ENCODE assay signal across 4 worm cellular contexts in the genomic region with DNA sequence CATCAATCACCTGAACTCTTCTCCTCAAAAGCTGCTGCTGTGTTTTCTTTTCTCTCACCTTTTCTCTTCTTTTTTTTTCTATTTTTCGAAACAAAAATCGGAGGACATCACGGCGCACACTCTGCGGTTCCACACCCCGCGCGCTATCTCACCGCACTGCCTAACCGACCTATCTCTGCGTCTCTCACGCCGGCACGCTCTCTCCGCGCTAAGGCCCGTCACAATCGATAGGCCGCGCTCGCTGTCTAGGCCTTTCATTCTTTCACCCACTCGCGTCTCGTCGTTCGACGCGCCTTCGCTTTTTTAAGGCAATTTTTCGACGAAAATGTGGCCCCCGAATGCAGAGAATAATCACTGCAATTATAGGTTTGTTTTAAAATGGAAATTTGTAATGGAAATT.
TF ChIP-seq lines count a peak whose summit lies in the region.

A gene (plus strand): TSS at position 34 of the 400 bp plus-strand sequence.

TF ChIP-seq in whole organism, L2 larva, 48 proteins besides CTCF, POLR2A, EP300 and RAD21 (continues in another document):
- TF ChIP-seq nhr-23 (tag; optimal IDR thresholded peaks at IDR 0.05; lab: Kevin White, UChicago) = no peak
- TF ChIP-seq alr-1 (tag; optimal IDR thresholded peaks at IDR 0.05; lab: Kevin White, UChicago) = no peak
- no peak for TF ChIP-seq Y55F3AM.14 (GFP tag; optimal IDR thresholded peaks at IDR 0.05; lab: Kevin White, UChicago)
- no peak for TF ChIP-seq nhr-6 (tag; optimal IDR thresholded peaks at IDR 0.05; lab: Kevin White, UChicago)
- peak; percentile 51 to 77 for TF ChIP-seq lsy-2 (tag; optimal IDR thresholded peaks at IDR 0.05; lab: Kevin White, UChicago)
- TF ChIP-seq ztf-4 (tag; optimal IDR thresholded peaks at IDR 0.05; lab: Kevin White, UChicago) = no peak
- no peak for TF ChIP-seq zag-1 (tag; optimal IDR thresholded peaks at IDR 0.05; lab: Kevin White, UChicago)
- no peak for TF ChIP-seq dmd-4 (tag; optimal IDR thresholded peaks at IDR 0.05; lab: Kevin White, UChicago)
- TF ChIP-seq nhr-129 (tag; optimal IDR thresholded peaks at IDR 0.05; lab: Kevin White, UChicago) = peak; percentile 32
- no peak for TF ChIP-seq skn-1 (tag; optimal IDR thresholded peaks at IDR 0.05; lab: Kevin White, UChicago)
- TF ChIP-seq ama-1 (optimal IDR thresholded peaks at IDR 0.05; lab: Kevin White, UChicago) = no peak
- no peak for TF ChIP-seq aly-2 (tag; optimal IDR thresholded peaks at IDR 0.05; lab: Kevin White, UChicago)
- peak; percentile 58 for TF ChIP-seq nhr-21 (tag; optimal IDR thresholded peaks at IDR 0.05; lab: Kevin White, UChicago)
- no peak for TF ChIP-seq ztf-11 (tag; optimal IDR thresholded peaks at IDR 0.05; lab: Kevin White, UChicago)
- no peak for TF ChIP-seq ceh-82 (tag; optimal IDR thresholded peaks at IDR 0.05; lab: Kevin White, UChicago)
- peak; percentile 54 for TF ChIP-seq nhr-25 (tag; optimal IDR thresholded peaks at IDR 0.05; lab: Kevin White, UChicago)
- peak; percentile 21 for TF ChIP-seq fos-1 (tag; optimal IDR thresholded peaks at IDR 0.05; lab: Kevin White, UChicago)
- TF ChIP-seq ZK546.5 (tag; optimal IDR thresholded peaks at IDR 0.05; lab: Kevin White, UChicago) = no peak
- no peak for TF ChIP-seq unc-62 (GFP tag; optimal IDR thresholded peaks at IDR 0.05; lab: Kevin White, UChicago)
- no peak for TF ChIP-seq lin-39 (tag; optimal IDR thresholded peaks at IDR 0.05; lab: Kevin White, UChicago)
- TF ChIP-seq crh-2 (tag; optimal IDR thresholded peaks at IDR 0.05; lab: Kevin White, UChicago) = peak; percentile 13
- TF ChIP-seq unc-39 (tag; optimal IDR thresholded peaks at IDR 0.05; lab: Kevin White, UChicago) = no peak
- TF ChIP-seq lin-13 (GFP tag; optimal IDR thresholded peaks at IDR 0.05; lab: Kevin White, UChicago) = peak; percentile 44

TF ChIP-seq in whole organism, L4 larva, 104 proteins besides CTCF, POLR2A, EP300 and RAD21 (continues in another document):
- no peak for TF ChIP-seq unc-39 (tag; optimal IDR thresholded peaks at IDR 0.05; lab: Kevin White, UChicago)
- TF ChIP-seq lin-29 (GFP tag; IDR thresholded peaks at IDR 0.05; lab: Robert Waterston, UW) = peak; percentile 71; the same call in 1 of the 2 replicates
- no peak for TF ChIP-seq lin-15B (tag; optimal IDR thresholded peaks at IDR 0.05; lab: Kevin White, UChicago)
- TF ChIP-seq vab-7 (GFP tag; IDR thresholded peaks at IDR 0.05; lab: Robert Waterston, UW) = 0 out of 2 replicates have a peak, but pooled peaks have one; percentile 29
- TF ChIP-seq mxl-3 (GFP tag; optimal IDR thresholded peaks at IDR 0.05; lab: Kevin White, UChicago) = peak; percentile 81
- 0 out of 2 replicates have a peak, but pooled peaks have one; percentile 10 for TF ChIP-seq F44E2.7 (GFP tag; IDR thresholded peaks at IDR 0.05; lab: Robert Waterston, UW)
- no peak for TF ChIP-seq lim-7 (GFP tag; IDR thresholded peaks at IDR 0.05; lab: Robert Waterston, UW)
- peak; percentile 71 for TF ChIP-seq rbr-2 (tag; optimal IDR thresholded peaks at IDR 0.05; lab: Kevin White, UChicago)
- TF ChIP-seq egl-27 (tag; optimal IDR thresholded peaks at IDR 0.05; lab: Kevin White, UChicago) = no peak
- TF ChIP-seq sdz-12 (GFP tag; optimal IDR thresholded peaks at IDR 0.05; lab: Kevin White, UChicago) = no peak
- TF ChIP-seq tag-97 (GFP tag; IDR thresholded peaks at IDR 0.05; lab: Robert Waterston, UW) = no peak
- peak; percentile 97 for TF ChIP-seq spr-1 (tag; optimal IDR thresholded peaks at IDR 0.05; lab: Kevin White, UChicago)
- TF ChIP-seq pha-4 (GFP tag; IDR thresholded peaks at IDR 0.05; lab: Robert Waterston, UW) = no peak
- no peak for TF ChIP-seq pha-4 (tag; optimal IDR thresholded peaks at IDR 0.05; lab: Kevin White, UChicago)
- TF ChIP-seq Y75B8A.6 (GFP tag; IDR thresholded peaks at IDR 0.05; lab: Robert Waterston, UW) = no peak
- TF ChIP-seq mxl-2 (GFP tag; conservative IDR thresholded peaks at IDR 0.05; lab: Robert Waterston, UW) = no peak
- TF ChIP-seq F49E8.2 (tag; optimal IDR thresholded peaks at IDR 0.05; lab: Kevin White, UChicago; ENCODE audit: borderline replicate concordance) = no peak
- no peak for TF ChIP-seq madf-5 (GFP tag; IDR thresholded peaks at IDR 0.05; lab: Robert Waterston, UW)
- TF ChIP-seq attf-4 (tag; optimal IDR thresholded peaks at IDR 0.05; lab: Kevin White, UChicago) = no peak
- TF ChIP-seq dmd-8 (GFP tag; IDR thresholded peaks at IDR 0.05; lab: Robert Waterston, UW) = no peak
- TF ChIP-seq jun-1 (tag; optimal IDR thresholded peaks at IDR 0.05; lab: Kevin White, UChicago) = no peak
- peak in 1 of 2 experiments; percentile 55 for TF ChIP-seq hif-1 (tag; optimal IDR thresholded peaks at IDR 0.05; lab: Kevin White, UChicago)
- TF ChIP-seq zag-1 (tag; optimal IDR thresholded peaks at IDR 0.05; lab: Kevin White, UChicago) = no peak

TF ChIP-seq in whole organism, late embryonic, 69 proteins besides CTCF, POLR2A, EP300 and RAD21 (continues in another document):
- no peak for TF ChIP-seq T23F11.4 (GFP tag; optimal IDR thresholded peaks at IDR 0.05; lab: Kevin White, UChicago)
- TF ChIP-seq ahr-1 (tag; optimal IDR thresholded peaks at IDR 0.05; lab: Kevin White, UChicago) = no peak
- TF ChIP-seq zip-5 (tag; optimal IDR thresholded peaks at IDR 0.05; lab: Kevin White, UChicago) = no peak
- no peak for TF ChIP-seq sdc-2 (tag; optimal IDR thresholded peaks at IDR 0.05; lab: Kevin White, UChicago)
- no peak for TF ChIP-seq dmd-4 (tag; optimal IDR thresholded peaks at IDR 0.05; lab: Kevin White, UChicago; ENCODE audit: borderline replicate concordance)
- TF ChIP-seq unc-3 (GFP tag; conservative IDR thresholded peaks at IDR 0.05; lab: Robert Waterston, UW) = no peak
- TF ChIP-seq unc-3 (tag; optimal IDR thresholded peaks at IDR 0.05; lab: Kevin White, UChicago) = no peak
- no peak for TF ChIP-seq ceh-14 (tag; optimal IDR thresholded peaks at IDR 0.05; lab: Kevin White, UChicago)
- TF ChIP-seq pha-4 (tag; optimal IDR thresholded peaks at IDR 0.05; lab: Kevin White, UChicago) = no peak
- peak; percentile 72 for TF ChIP-seq ceh-31 (tag; optimal IDR thresholded peaks at IDR 0.05; lab: Kevin White, UChicago)
- TF ChIP-seq tbx-2 (tag; optimal IDR thresholded peaks at IDR 0.05; lab: Kevin White, UChicago) = peak; percentile 15
- no peak for TF ChIP-seq ceh-24 (tag; optimal IDR thresholded peaks at IDR 0.05; lab: Kevin White, UChicago)
- TF ChIP-seq hlh-15 (tag; optimal IDR thresholded peaks at IDR 0.05; lab: Kevin White, UChicago) = no peak
- no peak for TF ChIP-seq C08G9.2 (tag; optimal IDR thresholded peaks at IDR 0.05; lab: Kevin White, UChicago)
- TF ChIP-seq K02D7.2 (tag; optimal IDR thresholded peaks at IDR 0.05; lab: Kevin White, UChicago) = no peak
- peak; percentile 14 for TF ChIP-seq ref-2 (tag; optimal IDR thresholded peaks at IDR 0.05; lab: Kevin White, UChicago)
- no peak for TF ChIP-seq che-1 (tag; optimal IDR thresholded peaks at IDR 0.05; lab: Kevin White, UChicago)
- TF ChIP-seq dve-1 (tag; optimal IDR thresholded peaks at IDR 0.05; lab: Kevin White, UChicago) = no peak
- TF ChIP-seq fax-1 (tag; optimal IDR thresholded peaks at IDR 0.05; lab: Kevin White, UChicago) = no peak
- no peak for TF ChIP-seq hlh-13 (GFP tag; optimal IDR thresholded peaks at IDR 0.05; lab: Kevin White, UChicago)
- TF ChIP-seq ceh-18 (tag; optimal IDR thresholded peaks at IDR 0.05; lab: Kevin White, UChicago) = peak; percentile 65
- no peak for TF ChIP-seq pag-3 (tag; optimal IDR thresholded peaks at IDR 0.05; lab: Kevin White, UChicago; ENCODE audit: borderline replicate concordance)
- no peak for TF ChIP-seq Y22D7AL.16 (tag; optimal IDR thresholded peaks at IDR 0.05; lab: Kevin White, UChicago)
- TF ChIP-seq unc-55 (GFP tag; optimal IDR thresholded peaks at IDR 0.05; lab: Kevin White, UChicago) = peak; percentile 73
- no peak for TF ChIP-seq pros-1 (tag; optimal IDR thresholded peaks at IDR 0.05; lab: Kevin White, UChicago)

TF ChIP-seq in whole organism, mixed stage, embryonic, 35 proteins besides CTCF, POLR2A, EP300 and RAD21 (continues in another document):
- peak; percentile 62 for TF ChIP-seq unc-120 (tag; optimal IDR thresholded peaks at IDR 0.05; lab: Kevin White, UChicago; ENCODE audit: poor library complexity, severe bottlenecking)
- TF ChIP-seq M03D4.4 (tag; optimal IDR thresholded peaks at IDR 0.05; lab: Kevin White, UChicago) = no peak
- TF ChIP-seq lin-13 (tag; optimal IDR thresholded peaks at IDR 0.05; lab: Kevin White, UChicago) = no peak
- no peak for TF ChIP-seq ceh-43 (GFP tag; optimal IDR thresholded peaks at IDR 0.05; lab: Kevin White, UChicago)
- no peak for TF ChIP-seq ham-2 (GFP tag; optimal IDR thresholded peaks at IDR 0.05; lab: Kevin White, UChicago)
- no peak for TF ChIP-seq tbx-8 (GFP tag; optimal IDR thresholded peaks at IDR 0.05; lab: Kevin White, UChicago)
- TF ChIP-seq sem-2 (GFP tag; optimal IDR thresholded peaks at IDR 0.05; lab: Kevin White, UChicago) = no peak
- no peak for TF ChIP-seq zip-8 (tag; optimal IDR thresholded peaks at IDR 0.05; lab: Kevin White, UChicago)
- TF ChIP-seq mep-1 (tag; optimal IDR thresholded peaks at IDR 0.05; lab: Kevin White, UChicago) = peak; percentile 24
- TF ChIP-seq lsy-2 (tag; optimal IDR thresholded peaks at IDR 0.05; lab: Kevin White, UChicago) = peak; percentile 21
- TF ChIP-seq elt-1 (tag; optimal IDR thresholded peaks at IDR 0.05; lab: Kevin White, UChicago; ENCODE audit: borderline replicate concordance, insufficient read depth) = no peak
- TF ChIP-seq nhr-28 (tag; optimal IDR thresholded peaks at IDR 0.05; lab: Kevin White, UChicago) = no peak
- TF ChIP-seq ztf-11 (tag; optimal IDR thresholded peaks at IDR 0.05; lab: Kevin White, UChicago) = no peak
- peak; percentile 24 for TF ChIP-seq nhr-237 (tag; optimal IDR thresholded peaks at IDR 0.05; lab: Kevin White, UChicago)
- no peak for TF ChIP-seq unc-39 (tag; optimal IDR thresholded peaks at IDR 0.05; lab: Kevin White, UChicago)
- no peak for TF ChIP-seq flh-1 (GFP tag; optimal IDR thresholded peaks at IDR 0.05; lab: Kevin White, UChicago)
- TF ChIP-seq drap-1 (GFP tag; optimal IDR thresholded peaks at IDR 0.05; lab: Kevin White, UChicago) = no peak
- no peak for TF ChIP-seq nhr-12 (tag; optimal IDR thresholded peaks at IDR 0.05; lab: Kevin White, UChicago)
- TF ChIP-seq nhr-76 (tag; optimal IDR thresholded peaks at IDR 0.05; lab: Kevin White, UChicago) = no peak
- no peak for TF ChIP-seq snpc-4 (tag; optimal IDR thresholded peaks at IDR 0.05; lab: Kevin White, UChicago)
- peak; percentile 60 for TF ChIP-seq pha-4 (tag; optimal IDR thresholded peaks at IDR 0.05; lab: Kevin White, UChicago)
- no peak for TF ChIP-seq lin-32 (GFP tag; optimal IDR thresholded peaks at IDR 0.05; lab: Kevin White, UChicago)
- TF ChIP-seq hlh-1 (tag; optimal IDR thresholded peaks at IDR 0.05; lab: Kevin White, UChicago) = no peak
- TF ChIP-seq unc-62 (GFP tag; optimal IDR thresholded peaks at IDR 0.05; lab: Kevin White, UChicago) = peak; percentile 34
- TF ChIP-seq elt-3 (tag; optimal IDR thresholded peaks at IDR 0.05; lab: Kevin White, UChicago) = no peak
- no peak for TF ChIP-seq nhr-2 (tag; optimal IDR thresholded peaks at IDR 0.05; lab: Kevin White, UChicago)
- TF ChIP-seq blmp-1 (tag; optimal IDR thresholded peaks at IDR 0.05; lab: Kevin White, UChicago) = no peak
- no peak for TF ChIP-seq ces-1 (GFP tag; optimal IDR thresholded peaks at IDR 0.05; lab: Kevin White, UChicago)
